Worm (Caenorhabditis elegans): ENCODE measurements around the gene C29F7.1.
A peak's percentile ranks its signal among the peaks of the same experiment; 100 is the strongest.

The C29F7.1 gene

ce11 chrX:13443283-13443682 is 33.5 kb downstream of the C29F7.1 start:
- TF ChIP-seq nhr-76 (tag; optimal IDR thresholded peaks at IDR 0.05): no peak
- TF ChIP-seq pqm-1 (tag; optimal IDR thresholded peaks at IDR 0.05): no peak
- no peak for TF ChIP-seq nhr-43 (tag; optimal IDR thresholded peaks at IDR 0.05; ENCODE audit: poor library complexity, severe bottlenecking)
- no peak for TF ChIP-seq ztf-11 (tag; optimal IDR thresholded peaks at IDR 0.05)
- TF ChIP-seq snpc-4 (tag; optimal IDR thresholded peaks at IDR 0.05): no peak

ce11 chrX:13444267-13444666 is 34.5 kb downstream of the C29F7.1 start:
- TF ChIP-seq nhr-25 (tag; optimal IDR thresholded peaks at IDR 0.05) (no peak), fkh-2 (tag; optimal IDR thresholded peaks at IDR 0.05) (no peak), egl-5 (tag; optimal IDR thresholded peaks at IDR 0.05) (no peak), ama-1 (optimal IDR thresholded peaks at IDR 0.05) (no peak), nhr-28 (tag; optimal IDR thresholded peaks at IDR 0.05) (no peak), hmg-11 (tag; optimal IDR thresholded peaks at IDR 0.05) (no peak), nfya-1 (tag; optimal IDR thresholded peaks at IDR 0.05; ENCODE audit: insufficient read depth) (no peak), nhr-23 (tag; optimal IDR thresholded peaks at IDR 0.05) (no peak), ceh-16 (tag; optimal IDR thresholded peaks at IDR 0.05) (no peak), lin-39 (tag; optimal IDR thresholded peaks at IDR 0.05) (no peak), unc-62 (GFP tag; optimal IDR thresholded peaks at IDR 0.05) (no peak), ceh-9 (tag; optimal IDR thresholded peaks at IDR 0.05) (no peak)

- TF ChIP-seq mml-1 (tag; optimal IDR thresholded peaks at IDR 0.05) (no peak), egl-27 (tag; optimal IDR thresholded peaks at IDR 0.05) (no peak), unc-62 (GFP tag; optimal IDR thresholded peaks at IDR 0.05) (no peak), nhr-11 (tag; optimal IDR thresholded peaks at IDR 0.05) (no peak), unc-39 (tag; optimal IDR thresholded peaks at IDR 0.05) (no peak), egl-5 (tag; optimal IDR thresholded peaks at IDR 0.05) (no peak)
These were observed 36.7 kb downstream of the C29F7.1 start, which contains the start of gene set-8 for ce11 chrX:13446418-13446817. set-8 (plus strand) TSS chrX:13446718.

- peak; percentile 71 for TF ChIP-seq skn-1 (tag; optimal IDR thresholded peaks at IDR 0.05)
- peak; percentile 39 for TF ChIP-seq egl-5 (tag; optimal IDR thresholded peaks at IDR 0.05)
- peak; percentile 2 for TF ChIP-seq lin-15B (tag; optimal IDR thresholded peaks at IDR 0.05)
- TF ChIP-seq lin-39 (tag; optimal IDR thresholded peaks at IDR 0.05): peak; percentile 11
- TF ChIP-seq hmg-11 (tag; optimal IDR thresholded peaks at IDR 0.05): peak; percentile 88
- TF ChIP-seq nhr-23 (tag; optimal IDR thresholded peaks at IDR 0.05): peak; percentile 52
- TF ChIP-seq elt-2 (tag; optimal IDR thresholded peaks at IDR 0.05): peak; percentile 62
- peak; percentile 67 for TF ChIP-seq nfya-1 (tag; optimal IDR thresholded peaks at IDR 0.05; ENCODE audit: insufficient read depth)
- peak; percentile 84 for TF ChIP-seq lsy-12 (tag; optimal IDR thresholded peaks at IDR 0.05)
- TF ChIP-seq nhr-43 (tag; optimal IDR thresholded peaks at IDR 0.05; ENCODE audit: poor library complexity, severe bottlenecking): peak; percentile 25
- peak; percentile 68 for TF ChIP-seq tbx-2 (tag; optimal IDR thresholded peaks at IDR 0.05)
- TF ChIP-seq ceh-82 (tag; optimal IDR thresholded peaks at IDR 0.05): peak; percentile 18
- peak; percentile 11 for TF ChIP-seq nhr-25 (tag; optimal IDR thresholded peaks at IDR 0.05)
- peak; percentile 17 for TF ChIP-seq pha-4 (tag; optimal IDR thresholded peaks at IDR 0.05)
These were observed 38.9 kb downstream of the C29F7.1 start for ce11 chrX:13448665-13449099.

- TF ChIP-seq unc-39 (tag; optimal IDR thresholded peaks at IDR 0.05): no peak
- TF ChIP-seq ceh-28 (tag; optimal IDR thresholded peaks at IDR 0.05): no peak
- no peak for TF ChIP-seq nhr-23 (tag; optimal IDR thresholded peaks at IDR 0.05)
- no peak for TF ChIP-seq nhr-11 (tag; optimal IDR thresholded peaks at IDR 0.05)
- TF ChIP-seq jun-1 (tag; optimal IDR thresholded peaks at IDR 0.05): no peak
- no peak for TF ChIP-seq daf-12 (tag; optimal IDR thresholded peaks at IDR 0.05)
- no peak for TF ChIP-seq zag-1 (tag; optimal IDR thresholded peaks at IDR 0.05)
- TF ChIP-seq pha-4 (tag; optimal IDR thresholded peaks at IDR 0.05): no peak
- TF ChIP-seq aly-2 (tag; optimal IDR thresholded peaks at IDR 0.05): no peak
- TF ChIP-seq snpc-4 (tag; optimal IDR thresholded peaks at IDR 0.05): no peak
These were observed 41.8 kb downstream of the C29F7.1 start, which contains the start of gene F02D10.6 for ce11 chrX:13451578-13451977. F02D10.6 (minus strand) TSS chrX:13451678.

ce11 chrX:13456442-13456841 is 46.7 kb downstream of the C29F7.1 start, which contains the start of gene flr-1:
flr-1 (minus strand) TSS chrX:13456542.
- TF ChIP-seq fkh-10 (GFP tag; optimal IDR thresholded peaks at IDR 0.05) (no peak), unc-62 (GFP tag; optimal IDR thresholded peaks at IDR 0.05) (no peak), ztf-11 (tag; optimal IDR thresholded peaks at IDR 0.05) (no peak), nhr-43 (tag; optimal IDR thresholded peaks at IDR 0.05; ENCODE audit: poor library complexity, severe bottlenecking) (no peak), elt-2 (tag; optimal IDR thresholded peaks at IDR 0.05) (no peak), ZK546.5 (tag; optimal IDR thresholded peaks at IDR 0.05) (no peak), elt-1 (tag; optimal IDR thresholded peaks at IDR 0.05) (no peak), nhr-76 (tag; optimal IDR thresholded peaks at IDR 0.05) (no peak), hmg-11 (tag; optimal IDR thresholded peaks at IDR 0.05) (no peak), nhr-25 (tag; optimal IDR thresholded peaks at IDR 0.05) (no peak)

Measured in whole organism, L3 larva.